Worm (Caenorhabditis elegans) whole organism, midembryonic: ENCODE results near the gene Y69A2AR.25.

ENCODE experiments used
- T22C8.4 ChIP-seq: fragments of 200-800 bp; sonication (Bioruptor generic); IDR thresholded peaks from 2 replicates; pipeline ENCODE4 v1.3.6; 2022; ENCODE audit warnings: missing genetic modification characterization, missing compliant biosample characterization
- klf-2 ChIP-seq: fragments of 200-800 bp; sonication (Bioruptor generic); conservative IDR thresholded peaks from 2 replicates; pipeline ENCODE4 v1.3.6; 2022; ENCODE audit warnings: missing genetic modification reagents, missing genetic modification characterization, missing compliant biosample characterization
- tab-1 ChIP-seq: fragments of 200-800 bp; sonication (Bioruptor generic); IDR thresholded peaks from 2 replicates; pipeline ENCODE4 v1.3.6; 2022; ENCODE audit warnings: missing genetic modification characterization, missing compliant biosample characterization
- ztf-23 ChIP-seq: fragments of 200-800 bp; sonication (Bioruptor generic); IDR thresholded peaks from 2 replicates; pipeline ENCODE4 v1.3.6; 2022; ENCODE audit warnings: missing genetic modification reagents, missing genetic modification characterization, missing compliant biosample characterization
- ztf-29 ChIP-seq: fragments of 200-800 bp; sonication (Bioruptor generic); IDR thresholded peaks from 2 replicates; pipeline ENCODE4 v1.3.6; 2022; ENCODE audit warnings: missing genetic modification reagents, missing genetic modification characterization, missing compliant biosample characterization

The Y69A2AR.25 gene

DNA sequence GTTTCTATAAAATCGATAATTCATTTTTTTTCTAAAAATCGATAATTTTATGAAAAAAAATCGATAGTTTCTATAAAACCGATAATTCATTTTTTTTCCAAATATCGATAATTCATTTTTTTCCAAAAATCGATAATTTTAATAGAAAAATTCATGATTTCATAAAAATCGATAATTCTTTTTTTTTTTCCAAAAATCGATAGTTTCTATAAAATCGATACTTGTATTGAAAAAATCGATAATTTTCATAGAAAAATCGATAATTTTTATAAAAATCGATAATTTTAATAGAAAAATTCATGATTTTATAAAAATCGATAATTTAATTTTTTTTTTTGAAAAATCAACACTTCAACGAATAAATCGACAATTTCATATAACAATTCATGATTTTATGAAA is 38.9 kb downstream of the Y69A2AR.25 start:
- peak; percentile 54 for TF ChIP-seq T22C8.4 (GFP tag; lab: Robert Waterston, UW)
- TF ChIP-seq tab-1 (GFP tag; lab: Robert Waterston, UW) = no peak
- no peak for TF ChIP-seq klf-2

DNA sequence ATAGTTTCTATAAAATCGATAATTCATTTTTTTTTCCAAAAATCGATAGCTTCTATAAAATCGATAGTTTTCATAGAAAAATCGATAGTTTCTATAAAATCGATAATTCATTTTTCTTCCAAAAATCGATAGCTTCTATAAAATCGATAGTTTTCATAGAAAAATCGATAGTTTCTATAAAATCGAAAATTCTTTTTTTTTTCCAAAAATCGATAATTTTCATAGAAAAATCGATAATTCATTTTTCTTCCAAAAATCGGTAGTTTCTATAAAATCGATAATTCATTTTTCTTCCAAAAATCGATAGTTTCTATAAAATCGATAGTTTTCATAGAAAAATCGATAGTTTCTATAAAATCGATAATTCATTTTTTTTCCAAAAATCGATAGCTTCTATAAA is 39.4 kb downstream of the Y69A2AR.25 start:
- TF ChIP-seq T22C8.4 (GFP tag; lab: Robert Waterston, UW) = peak; percentile 26; the same call in 1 of the 2 replicates

- peak; percentile 79 for TF ChIP-seq T22C8.4 (GFP tag; lab: Robert Waterston, UW)
- no peak for TF ChIP-seq ztf-29 (GFP tag; lab: Robert Waterston, UW)
- no peak for TF ChIP-seq ztf-23 (GFP tag; lab: Robert Waterston, UW)
Measured at ce11 chrIV:2526836-2527235, 41.3 kb downstream of the Y69A2AR.25 start.
